ENCODE assay signal across 1 fruit fly cellular context in genomic region chr3L:17991897-17992553, dm6.
TF ChIP-seq lines count a peak whose summit lies in the region.

No protein-coding gene starts in this region.

TF ChIP-seq in whole organism, embryonic, 481 proteins besides CTCF, POLR2A, EP300 and RAD21 (continued from another document):
- TF ChIP-seq scrt (GFP tag; optimal IDR thresholded peaks at IDR 0.05; lab: Kevin White, UChicago): no peak
- peak; percentile 45; the same call in 2 of the 3 replicates for TF ChIP-seq CG6791 (GFP tag; IDR thresholded peaks at IDR 0.05; lab: Robert Waterston, UW; ENCODE audit: partially characterized antibody)
- TF ChIP-seq Gug (GFP tag; IDR thresholded peaks at IDR 0.05; lab: Robert Waterston, UW): no peak
- TF ChIP-seq CG13296 (GFP tag; optimal IDR thresholded peaks at IDR 0.05; lab: Kevin White, UChicago): no peak
- TF ChIP-seq dm (GFP tag; optimal IDR thresholded peaks at IDR 0.05; lab: Kevin White, UChicago): no peak
- no peak for TF ChIP-seq CG4328 (GFP tag; optimal IDR thresholded peaks at IDR 0.05; lab: Kevin White, UChicago)
- no peak for TF ChIP-seq CG6654 (GFP tag; optimal IDR thresholded peaks at IDR 0.05; lab: Kevin White, UChicago)
- TF ChIP-seq CG42726 (GFP tag; IDR thresholded peaks at IDR 0.05; lab: Robert Waterston, UW; ENCODE audit: partially characterized antibody): no peak
- TF ChIP-seq CG6765 (GFP tag; optimal IDR thresholded peaks at IDR 0.05; lab: Kevin White, UChicago): no peak
- TF ChIP-seq Med (GFP tag; lab: Kevin White, UChicago): peak; percentile 67
- TF ChIP-seq lilli (GFP tag; optimal IDR thresholded peaks at IDR 0.05; lab: Kevin White, UChicago): no peak
- peak; percentile 28; the same call in 1 of the 3 replicates for TF ChIP-seq CG16813 (GFP tag; IDR thresholded peaks at IDR 0.05; lab: Robert Waterston, UW; ENCODE audit: partially characterized antibody)
- no peak for TF ChIP-seq tgo (GFP tag; IDR thresholded peaks at IDR 0.05; lab: Robert Waterston, UW)
- TF ChIP-seq CG11504 (tag; optimal IDR thresholded peaks at IDR 0.05; lab: Kevin White, UChicago): no peak
- no peak for TF ChIP-seq kah (GFP tag; optimal IDR thresholded peaks at IDR 0.05; lab: Kevin White, UChicago)
- TF ChIP-seq sisA (GFP tag; IDR thresholded peaks at IDR 0.05; lab: Robert Waterston, UW): no peak
- no peak for TF ChIP-seq sug (tag; optimal IDR thresholded peaks at IDR 0.05; lab: Kevin White, UChicago)
- TF ChIP-seq BEAF-32 (GFP tag; optimal IDR thresholded peaks at IDR 0.05; lab: Kevin White, UChicago): peak; percentile 46
- no peak for TF ChIP-seq Dek (tag; optimal IDR thresholded peaks at IDR 0.05; lab: Kevin White, UChicago)
- no peak for TF ChIP-seq CG3726 (GFP tag; IDR thresholded peaks at IDR 0.05; lab: Robert Waterston, UW)
- no peak for TF ChIP-seq insv (GFP tag; optimal IDR thresholded peaks at IDR 0.05; lab: Kevin White, UChicago)
- TF ChIP-seq pb (GFP tag; optimal IDR thresholded peaks at IDR 0.05; lab: Kevin White, UChicago): no peak
- TF ChIP-seq B-H1 (GFP tag; IDR thresholded peaks at IDR 0.05; lab: Robert Waterston, UW): no peak
- no peak for TF ChIP-seq Bgb (GFP tag; IDR thresholded peaks at IDR 0.05; lab: Robert Waterston, UW; ENCODE audit: partially characterized antibody)
- TF ChIP-seq dmrt11E (tag; optimal IDR thresholded peaks at IDR 0.05; lab: Kevin White, UChicago): peak; percentile 25
- TF ChIP-seq z (GFP tag; IDR thresholded peaks at IDR 0.05; lab: Robert Waterston, UW): 0 out of 3 replicates have a peak, but pooled peaks have one; percentile 19
- TF ChIP-seq Scr (GFP tag; IDR thresholded peaks at IDR 0.05; lab: Robert Waterston, UW; ENCODE audit: partially characterized antibody): peak; percentile 52
- TF ChIP-seq sima (GFP tag; optimal IDR thresholded peaks at IDR 0.05; lab: Kevin White, UChicago): no peak
- TF ChIP-seq gsb-n (tag; optimal IDR thresholded peaks at IDR 0.05; lab: Kevin White, UChicago): no peak
- no peak for TF ChIP-seq CG8281 (tag; optimal IDR thresholded peaks at IDR 0.05; lab: Kevin White, UChicago)
- TF ChIP-seq CG12104 (GFP tag; optimal IDR thresholded peaks at IDR 0.05; lab: Kevin White, UChicago): no peak
- TF ChIP-seq vfl (GFP tag; optimal IDR thresholded peaks at IDR 0.05; lab: Kevin White, UChicago): no peak
- no peak for TF ChIP-seq Max (GFP tag; optimal IDR thresholded peaks at IDR 0.05; lab: Kevin White, UChicago)
- TF ChIP-seq CG6854 (GFP tag; optimal IDR thresholded peaks at IDR 0.05; lab: Kevin White, UChicago): no peak
- no peak for TF ChIP-seq Xrp1 (GFP tag; IDR thresholded peaks at IDR 0.05; lab: Robert Waterston, UW)
- peak; percentile 54; the same call in 1 of the 4 replicates for TF ChIP-seq Dll (GFP tag; IDR thresholded peaks at IDR 0.05; lab: Robert Waterston, UW; ENCODE audit: partially characterized antibody)
- TF ChIP-seq CG1233 (GFP tag; optimal IDR thresholded peaks at IDR 0.05; lab: Kevin White, UChicago): no peak
- TF ChIP-seq sim (GFP tag; IDR thresholded peaks at IDR 0.05; lab: Robert Waterston, UW): no peak
- TF ChIP-seq CG16779 (GFP tag; IDR thresholded peaks at IDR 0.05; lab: Robert Waterston, UW): no peak
- TF ChIP-seq Doc3 (GFP tag; IDR thresholded peaks at IDR 0.05; lab: Robert Waterston, UW; ENCODE audit: partially characterized antibody): 0 out of 3 replicates have a peak, but pooled peaks have one; percentile 24
- no peak for TF ChIP-seq wek (GFP tag; optimal IDR thresholded peaks at IDR 0.05; lab: Kevin White, UChicago)
- no peak for TF ChIP-seq CG10274 (GFP tag; optimal IDR thresholded peaks at IDR 0.05; lab: Kevin White, UChicago)
- TF ChIP-seq dysf (GFP tag; IDR thresholded peaks at IDR 0.05; lab: Robert Waterston, UW): no peak
- TF ChIP-seq nom (GFP tag; optimal IDR thresholded peaks at IDR 0.05; lab: Kevin White, UChicago): peak; percentile 83
- no peak for TF ChIP-seq CG7963 (GFP tag; IDR thresholded peaks at IDR 0.05; lab: Robert Waterston, UW; ENCODE audit: partially characterized antibody)
- no peak for TF ChIP-seq CG5180 (GFP tag; optimal IDR thresholded peaks at IDR 0.05; lab: Kevin White, UChicago)
- no peak for TF ChIP-seq CG31365 (tag; optimal IDR thresholded peaks at IDR 0.05; lab: Kevin White, UChicago)
- TF ChIP-seq Hr78 (GFP tag; optimal IDR thresholded peaks at IDR 0.05; lab: Kevin White, UChicago): no peak
- TF ChIP-seq pros (GFP tag; optimal IDR thresholded peaks at IDR 0.05; lab: Kevin White, UChicago): no peak
- TF ChIP-seq grau (tag; optimal IDR thresholded peaks at IDR 0.05; lab: Kevin White, UChicago): no peak
- TF ChIP-seq CG14667 (GFP tag; IDR thresholded peaks at IDR 0.05; lab: Robert Waterston, UW): no peak
- TF ChIP-seq bsh (GFP tag; optimal IDR thresholded peaks at IDR 0.05; lab: Kevin White, UChicago): peak in 1 of 2 experiments; percentile 2
- TF ChIP-seq sens (GFP tag; lab: Kevin White, UChicago): peak; percentile 63
- TF ChIP-seq row (GFP tag; IDR thresholded peaks at IDR 0.05; lab: Robert Waterston, UW): 0 out of 3 replicates have a peak, but pooled peaks have one; percentile 38
- 0 out of 3 replicates have a peak, but pooled peaks have one; percentile 26 for TF ChIP-seq vnd (GFP tag; IDR thresholded peaks at IDR 0.05; lab: Robert Waterston, UW; ENCODE audit: partially characterized antibody)
- no peak for TF ChIP-seq Spps (tag; optimal IDR thresholded peaks at IDR 0.05; lab: Kevin White, UChicago)
- no peak for TF ChIP-seq HLHmδ (GFP tag; optimal IDR thresholded peaks at IDR 0.05; lab: Kevin White, UChicago)
- no peak for TF ChIP-seq CG6689 (GFP tag; IDR thresholded peaks at IDR 0.05; lab: Robert Waterston, UW)
- TF ChIP-seq CG17802 (tag; optimal IDR thresholded peaks at IDR 0.05; lab: Kevin White, UChicago): no peak
- no peak for TF ChIP-seq Stat92E (GFP tag; optimal IDR thresholded peaks at IDR 0.05; lab: Kevin White, UChicago)
- TF ChIP-seq CG17328 (GFP tag; IDR thresholded peaks at IDR 0.05; lab: Robert Waterston, UW): no peak
- no peak for TF ChIP-seq CG6272 (GFP tag; IDR thresholded peaks at IDR 0.05; lab: Robert Waterston, UW)
- peak in 1 of 3 experiments; percentile 25 for TF ChIP-seq lola (GFP tag; optimal IDR thresholded peaks at IDR 0.05; lab: Kevin White, UChicago)
- no peak for TF ChIP-seq Vsx1 (GFP tag; optimal IDR thresholded peaks at IDR 0.05; lab: Kevin White, UChicago)
- no peak for TF ChIP-seq CG15601 (tag; optimal IDR thresholded peaks at IDR 0.05; lab: Kevin White, UChicago)
- peak; percentile 30 for TF ChIP-seq gem (tag; optimal IDR thresholded peaks at IDR 0.05; lab: Kevin White, UChicago)
- no peak for TF ChIP-seq bcd (GFP tag; optimal IDR thresholded peaks at IDR 0.05; lab: Kevin White, UChicago)
- TF ChIP-seq CG2875 (GFP tag; optimal IDR thresholded peaks at IDR 0.05; lab: Kevin White, UChicago): no peak
- peak; percentile 47; the same call in 1 of the 2 replicates for TF ChIP-seq amos (GFP tag; IDR thresholded peaks at IDR 0.05; lab: Robert Waterston, UW; ENCODE audit: partially characterized antibody)
- no peak for TF ChIP-seq CG11723 (GFP tag; optimal IDR thresholded peaks at IDR 0.05; lab: Kevin White, UChicago)
- TF ChIP-seq esg (GFP tag; conservative IDR thresholded peaks at IDR 0.05; lab: Robert Waterston, UW): no peak
- no peak for TF ChIP-seq CG13287 (GFP tag; IDR thresholded peaks at IDR 0.05; lab: Robert Waterston, UW; ENCODE audit: partially characterized antibody)
- peak; percentile 9 for TF ChIP-seq CG9727 (GFP tag; optimal IDR thresholded peaks at IDR 0.05; lab: Kevin White, UChicago)
- TF ChIP-seq CG13123 (GFP tag; optimal IDR thresholded peaks at IDR 0.05; lab: Kevin White, UChicago): no peak
- no peak for TF ChIP-seq ab (GFP tag; optimal IDR thresholded peaks at IDR 0.05; lab: Kevin White, UChicago)
- no peak for TF ChIP-seq CG11560 (tag; IDR thresholded peaks at IDR 0.05; lab: Robert Waterston, UW)
- no peak for TF ChIP-seq Antp (GFP tag; optimal IDR thresholded peaks at IDR 0.05; lab: Kevin White, UChicago)
- no peak for TF ChIP-seq CG16815 (GFP tag; optimal IDR thresholded peaks at IDR 0.05; lab: Kevin White, UChicago)
- TF ChIP-seq BtbVII (GFP tag; optimal IDR thresholded peaks at IDR 0.05; lab: Kevin White, UChicago): no peak
- no peak for TF ChIP-seq CG6683 (GFP tag; optimal IDR thresholded peaks at IDR 0.05; lab: Kevin White, UChicago)
- no peak for TF ChIP-seq Rfx (GFP tag; IDR thresholded peaks at IDR 0.05; lab: Robert Waterston, UW)
- TF ChIP-seq CG13894 (tag; optimal IDR thresholded peaks at IDR 0.05; lab: Kevin White, UChicago): no peak
- no peak for TF ChIP-seq CG8478 (optimal IDR thresholded peaks at IDR 0.05; lab: Kevin White, UChicago)
- no peak for TF ChIP-seq ssp (GFP tag; IDR thresholded peaks at IDR 0.05; lab: Robert Waterston, UW)
